Worm (Caenorhabditis elegans) whole organism, young adult: Measurements from ENCODE around the gene clec-2.
"Not testable (repeated sequence)": the region's sequence is repeated elsewhere in the genome, so short reads cannot be mapped to it uniquely, and the experiment has no call there.

Experiments
- B0019.2 ChIP-seq: fragments of 200-800 bp; sonication (Bioruptor generic); conservative IDR thresholded peaks from 2 replicates; pipeline ENCODE4 v1.3.6; 2022; ENCODE audit warnings: missing genetic modification reagents, missing genetic modification characterization, missing compliant biosample characterization
- B0261.1 ChIP-seq: sonication (generic microtip); optimal IDR thresholded peaks from 2 replicates; lab custom pipeline; 2016; ENCODE audit warnings: mild to moderate bottlenecking, missing genetic modification characterization, moderate library complexity, missing compliant biosample characterization
- F10E7.11 ChIP-seq: sonication (generic microtip); optimal IDR thresholded peaks from 2 replicates; lab custom pipeline; 2017; ENCODE audit warnings: mild to moderate bottlenecking, missing genetic modification characterization, moderate library complexity, missing compliant biosample characterization
- F37B4.10 ChIP-seq: fragments of 200-800 bp; sonication (Bioruptor generic); IDR thresholded peaks from 2 replicates; pipeline ENCODE4 v1.3.6; 2022; ENCODE audit warnings: missing genetic modification characterization, missing compliant biosample characterization
- F39B2.1 ChIP-seq: fragments of 200-800 bp; sonication (Bioruptor generic); IDR thresholded peaks from 2 replicates; pipeline ENCODE4 v1.3.6; 2022; ENCODE audit warnings: missing genetic modification reagents, missing genetic modification characterization, missing compliant biosample characterization
- F52B5.7 ChIP-seq: sonication (generic microtip); optimal IDR thresholded peaks from 2 replicates; lab custom pipeline; 2016; ENCODE audit warnings: mild to moderate bottlenecking, missing genetic modification characterization, missing compliant biosample characterization
- Y95B8A.8 ChIP-seq: fragments of 200-800 bp; sonication (Bioruptor generic); IDR thresholded peaks from 2 replicates; pipeline ENCODE4 v1.3.6; 2022; ENCODE audit warnings: missing genetic modification reagents, missing genetic modification characterization, missing compliant biosample characterization
- atf-7 ChIP-seq: sonication (generic microtip); optimal IDR thresholded peaks from 2 replicates; lab custom pipeline; 2017; ENCODE audit warnings: mild to moderate bottlenecking, missing genetic modification characterization, missing compliant biosample characterization
- attf-5 ChIP-seq: fragments of 200-800 bp; sonication (Bioruptor generic); optimal IDR thresholded peaks from 2 replicates; lab custom pipeline; 2018; ENCODE audit warnings: mild to moderate bottlenecking, missing genetic modification characterization, missing compliant biosample characterization
- cebp-1 ChIP-seq, 2 experiments: fragments of 200-800 bp in 1 of 2; sonication (Bioruptor generic) in 1 of 2; sonication (generic microtip) in 1 of 2; IDR thresholded peaks in 1 of 2; optimal IDR thresholded peaks in 1 of 2; 2 replicates each; pipeline versions ENCODE4 v1.3.6 to Lab custom; 2017 to 2022; ENCODE audit warnings: missing compliant biosample characterization in 2 of 2, missing genetic modification characterization in 2 of 2, mild to moderate bottlenecking in 1 of 2, missing genetic modification reagents in 1 of 2, moderate library complexity in 1 of 2
- ceh-40 ChIP-seq: fragments of 200-800 bp; sonication (Bioruptor generic); IDR thresholded peaks from 2 replicates; pipeline ENCODE4 v1.3.6; 2022; ENCODE audit warnings: missing genetic modification characterization, missing compliant biosample characterization
- ceh-91 ChIP-seq: fragments of 200-800 bp; sonication (Bioruptor generic); IDR thresholded peaks from 2 replicates; pipeline ENCODE4 v1.3.6; 2022; ENCODE audit warnings: missing genetic modification reagents, missing genetic modification characterization, missing compliant biosample characterization
- dox-1 ChIP-seq: fragments of 200-800 bp; sonication (Bioruptor generic); IDR thresholded peaks from 2 replicates; pipeline ENCODE4 v1.3.6; 2022; ENCODE audit warnings: missing genetic modification reagents, missing genetic modification characterization, missing compliant biosample characterization
- gei-17 ChIP-seq: fragments of 200-800 bp; sonication (Bioruptor generic); optimal IDR thresholded peaks from 2 replicates; lab custom pipeline; 2018; ENCODE audit warnings: mild to moderate bottlenecking, missing genetic modification characterization, missing compliant biosample characterization
- hmg-1.2 ChIP-seq: fragments of 200-800 bp; sonication (Bioruptor generic); IDR thresholded peaks from 2 replicates; pipeline ENCODE4 v1.3.6; 2022; ENCODE audit warnings: missing genetic modification reagents, missing genetic modification characterization, missing compliant biosample characterization
- lag-1 ChIP-seq: fragments of 200-800 bp; sonication (Bioruptor generic); IDR thresholded peaks from 2 replicates; pipeline ENCODE4 v1.3.6; 2022; ENCODE audit warnings: missing genetic modification reagents, missing genetic modification characterization, missing compliant biosample characterization
- lin-35 ChIP-seq, 3 experiments: fragments of 150-350 bp in 2 of 3; sonication (generic microtip) in 1 of 3; optimal IDR thresholded peaks; 2 replicates each; lab custom pipeline; 2014 to 2018; ENCODE audit warnings: missing biosample characterization in 3 of 3, missing genetic modification characterization in 3 of 3, missing genetic modification reagents in 3 of 3
- lin-40 ChIP-seq: sonication (generic microtip); optimal IDR thresholded peaks from 2 replicates; lab custom pipeline; 2016; ENCODE audit warnings: missing genetic modification characterization, mild to moderate bottlenecking, missing compliant biosample characterization, missing genotype, missing genetic modification reagents
- madf-6 ChIP-seq: fragments of 200-800 bp; sonication (Bioruptor generic); IDR thresholded peaks from 2 replicates; pipeline ENCODE4 v1.3.6; 2022; ENCODE audit warnings: missing genetic modification reagents, missing genetic modification characterization, missing compliant biosample characterization
- mcd-1 ChIP-seq: fragments of 200-800 bp; sonication (Bioruptor generic); IDR thresholded peaks from 2 replicates; pipeline ENCODE4 v1.3.6; 2022; ENCODE audit warnings: missing genetic modification reagents, missing genetic modification characterization, missing compliant biosample characterization
- rcor-1 ChIP-seq: fragments of 200-800 bp; sonication (Bioruptor generic); IDR thresholded peaks from 2 replicates; pipeline ENCODE4 v1.3.6; 2022; ENCODE audit warnings: missing genetic modification reagents, missing genetic modification characterization, missing compliant biosample characterization
- rpc-1 ChIP-seq, 2 experiments: fragments of 150-350 bp in 1 of 2; sonication (generic microtip) in 1 of 2; optimal IDR thresholded peaks; 2 replicates each; lab custom pipeline; 2014 to 2018; ENCODE audit warnings: missing biosample characterization in 1 of 2, missing genetic modification characterization in 1 of 2, missing genetic modification reagents in 1 of 2, missing genotype in 1 of 2
- snpc-4 ChIP-seq, 5 experiments: fragments of 150-350 bp in 1 of 5; sonication (generic microtip) in 4 of 5; optimal IDR thresholded peaks; 2 replicates each; lab custom pipeline; 2014 to 2018; ENCODE audit warnings: missing genetic modification characterization in 5 of 5, missing biosample characterization in 3 of 5, antibody characterized with exemption in 2 of 5, mild to moderate bottlenecking in 2 of 5, missing compliant biosample characterization in 2 of 5, missing genotype in 2 of 5, moderate library complexity in 2 of 5, missing genetic modification reagents in 1 of 5
- tbp1 ChIP-seq: fragments of 200-800 bp; sonication (Bioruptor generic); optimal IDR thresholded peaks from 2 replicates; lab custom pipeline; 2018; ENCODE audit warnings: mild to moderate bottlenecking, missing genetic modification characterization, missing compliant biosample characterization
- tlf-1 ChIP-seq: fragments of 200-800 bp; sonication (Bioruptor generic); optimal IDR thresholded peaks from 2 replicates; lab custom pipeline; 2018; ENCODE audit warnings: mild to moderate bottlenecking, missing genetic modification characterization, missing compliant biosample characterization
- zfh-2 ChIP-seq: fragments of 200-800 bp; sonication (Bioruptor generic); conservative IDR thresholded peaks from 2 replicates; pipeline ENCODE4 v1.3.6; 2022; ENCODE audit warnings: missing genetic modification reagents, missing genetic modification characterization, missing compliant biosample characterization
- ztf-18 ChIP-seq: sonication (generic microtip); optimal IDR thresholded peaks from 2 replicates; lab custom pipeline; 2016; ENCODE audit warnings: missing genotype, mild to moderate bottlenecking, missing genetic modification characterization, missing compliant biosample characterization
- ztf-26 ChIP-seq: sonication (generic microtip); optimal IDR thresholded peaks from 2 replicates; lab custom pipeline; 2017; ENCODE audit warnings: missing genetic modification characterization, missing compliant biosample characterization

The clec-2 gene

ce11 chrII:3038453-3038909, 15.2 kb upstream of the clec-2 start, which contains the start of the genes B0454.26 and B0454.5:
Gene B0454.26, minus strand, starts transcription at chrII:3038553.
Gene B0454.5, plus strand, starts transcription at chrII:3038859.
- TF ChIP-seq ztf-18 (tag; lab: Kevin White, UChicago) (peak; percentile 28), ceh-40 (GFP tag; lab: Robert Waterston, UW) (no peak), F37B4.10 (GFP tag; lab: Robert Waterston, UW) (0 out of 2 replicates have a peak, but pooled peaks have one; percentile 50)

- TF ChIP-seq attf-5 (GFP tag; lab: Kevin White, UChicago) (peak; percentile 5), ceh-91 (GFP tag; lab: Robert Waterston, UW) (no peak), cebp-1 (GFP tag; IDR thresholded peaks at IDR 0.05; lab: Robert Waterston, UW) (no peak), cebp-1 (tag; optimal IDR thresholded peaks at IDR 0.05; lab: Kevin White, UChicago) (peak; percentile 9), lin-40 (tag; lab: Kevin White, UChicago) (peak; percentile 30), F39B2.1 (GFP tag; lab: Robert Waterston, UW) (no peak), B0019.2 (GFP tag; lab: Robert Waterston, UW) (no peak), atf-7 (tag; lab: Kevin White, UChicago) (no peak), lag-1 (GFP tag; lab: Robert Waterston, UW) (no peak), ztf-26 (tag; lab: Kevin White, UChicago) (peak; percentile 80), ztf-18 (tag; lab: Kevin White, UChicago) (peak; percentile 89), mcd-1 (GFP tag; lab: Robert Waterston, UW) (peak; percentile 41), Y95B8A.8 (GFP tag; lab: Robert Waterston, UW) (0 out of 2 replicates have a peak, but pooled peaks have one; percentile 14), gei-17 (GFP tag; lab: Kevin White, UChicago) (peak; percentile 9)
These were observed 13.1 kb upstream of the clec-2 start for ce11 chrII:3036344-3036743.

ce11 chrII:3034914-3035313, 11.7 kb upstream of the clec-2 start:
- TF ChIP-seq lin-35 (GFP tag; optimal IDR thresholded peaks at IDR 0.05; lab: Kevin White, UChicago) (no peak), zfh-2 (GFP tag; lab: Robert Waterston, UW) (peak; percentile 68)

- not testable (repeated sequence) for TF ChIP-seq F52B5.7 (tag; lab: Kevin White, UChicago); tlf-1 (GFP tag; lab: Kevin White, UChicago); F10E7.11
These were observed 9.2 kb upstream of the clec-2 start, which contains the start of gene B0454.6 for ce11 chrII:3032480-3032879. Gene B0454.6, plus strand, starts transcription at chrII:3032780.

- TF ChIP-seq tbp1 (GFP tag; lab: Kevin White, UChicago) (peak; percentile 84), snpc-4 (tag; optimal IDR thresholded peaks at IDR 0.05; lab: Kevin White, UChicago) (peak in 2 of 4 experiments; percentile 39 to 66), hmg-1.2 (peak; percentile 31; the same call in 1 of the 2 replicates), dox-1 (GFP tag; lab: Robert Waterston, UW) (0 out of 2 replicates have a peak, but pooled peaks have one; percentile 31), madf-6 (GFP tag; lab: Robert Waterston, UW) (peak; percentile 61; the same call in 1 of the 2 replicates), rcor-1 (GFP tag; lab: Robert Waterston, UW) (peak; percentile 37; the same call in 1 of the 2 replicates), rpc-1 (optimal IDR thresholded peaks at IDR 0.05; lab: Kevin White, UChicago) (peak; percentile 26), rpc-1 (tag; optimal IDR thresholded peaks at IDR 0.05; lab: Kevin White, UChicago) (peak; percentile 52), B0261.1 (tag; lab: Kevin White, UChicago) (peak; percentile 66)
- not testable (repeated sequence) for TF ChIP-seq snpc-4 (GFP tag; optimal IDR thresholded peaks at IDR 0.05; lab: Kevin White, UChicago)
These were observed 8.1 kb upstream of the clec-2 start for ce11 chrII:3031292-3031691.
